Worm (Caenorhabditis elegans) whole organism, L3 larva: ENCODE data around the gene nhr-214.

Experiments used
- R02D3.7 ChIP-seq: fragments of 150-350 bp; optimal IDR thresholded peaks from 2 replicates; lab custom pipeline; 2014; ENCODE audit warnings: missing biosample characterization, missing genetic modification characterization
- ceh-16 ChIP-seq: sonication (generic microtip); optimal IDR thresholded peaks from 2 replicates; lab custom pipeline; 2017; ENCODE audit warnings: missing biosample characterization, missing genetic modification characterization
- ceh-28 ChIP-seq: fragments of 150-350 bp; optimal IDR thresholded peaks from 2 replicates; lab custom pipeline; 2014; ENCODE audit warnings: missing biosample characterization, missing genetic modification reagents, missing genetic modification characterization
- egl-5 ChIP-seq: fragments of 150-350 bp; optimal IDR thresholded peaks from 2 replicates; lab custom pipeline; 2017; ENCODE audit warnings: missing biosample characterization, missing genetic modification reagents, missing genetic modification characterization, inconsistent platforms
- elt-1 ChIP-seq: fragments of 150-350 bp; optimal IDR thresholded peaks from 2 replicates; lab custom pipeline; 2014; ENCODE audit warnings: missing biosample characterization, missing genetic modification characterization
- elt-3 ChIP-seq, 3 experiments: fragments of 150-350 bp in 1 of 3; sonication (generic microtip) in 2 of 3; optimal IDR thresholded peaks; 2 replicates in 2 of 3; 4 replicates in 1 of 3; lab custom pipeline; 2014 to 2017; ENCODE audit warnings: missing biosample characterization in 3 of 3, missing genetic modification characterization in 3 of 3
- eor-1 ChIP-seq, 2 experiments: fragments of 150-350 bp; optimal IDR thresholded peaks; 2 replicates each; lab custom pipeline; 2014 to 2018; ENCODE audit warnings: missing biosample characterization in 2 of 2, missing genetic modification characterization in 2 of 2
- fkh-10 ChIP-seq: sonication (generic microtip); optimal IDR thresholded peaks from 2 replicates; lab custom pipeline; 2017; ENCODE audit warnings: missing biosample characterization, missing genetic modification reagents, missing genetic modification characterization
- fkh-2 ChIP-seq: fragments of 150-350 bp; optimal IDR thresholded peaks from 2 replicates; lab custom pipeline; 2014; ENCODE audit warnings: missing biosample characterization, missing genetic modification reagents, missing genetic modification characterization
- fos-1 ChIP-seq: fragments of 150-350 bp; optimal IDR thresholded peaks from 2 replicates; lab custom pipeline; 2014; ENCODE audit warnings: missing biosample characterization, missing genetic modification characterization
- jun-1 ChIP-seq: fragments of 150-350 bp; optimal IDR thresholded peaks from 2 replicates; lab custom pipeline; 2014; ENCODE audit warnings: missing biosample characterization, missing genetic modification reagents, missing genetic modification characterization
- lin-15B ChIP-seq: fragments of 150-350 bp; optimal IDR thresholded peaks from 2 replicates; lab custom pipeline; 2014; ENCODE audit warnings: missing biosample characterization, missing genetic modification characterization
- mdl-1 ChIP-seq: fragments of 150-350 bp; optimal IDR thresholded peaks from 2 replicates; lab custom pipeline; 2014; ENCODE audit warnings: missing biosample characterization, missing genetic modification characterization
- mml-1 ChIP-seq: fragments of 150-350 bp; sonication (generic microtip); optimal IDR thresholded peaks from 3 replicates; lab custom pipeline; 2014; ENCODE audit warnings: missing biosample characterization, missing genetic modification characterization
- nfya-1 ChIP-seq: sonication (generic microtip); optimal IDR thresholded peaks from 2 replicates; lab custom pipeline; 2017; ENCODE audit warnings: missing genetic modification characterization, mild to moderate bottlenecking, missing compliant biosample characterization, antibody characterized with exemption, moderate library complexity; ENCODE audit not compliant: insufficient read depth
- nhr-11 ChIP-seq: fragments of 150-350 bp; optimal IDR thresholded peaks from 2 replicates; lab custom pipeline; 2014; ENCODE audit warnings: missing biosample characterization, missing genetic modification characterization
- nhr-12 ChIP-seq: fragments of 150-350 bp; optimal IDR thresholded peaks from 2 replicates; lab custom pipeline; 2014; ENCODE audit warnings: missing biosample characterization, missing genetic modification characterization
- nhr-237 ChIP-seq: fragments of 150-350 bp; optimal IDR thresholded peaks from 2 replicates; lab custom pipeline; 2014; ENCODE audit warnings: missing biosample characterization, missing genetic modification characterization
- nhr-76 ChIP-seq: fragments of 150-350 bp; sonication (generic microtip); optimal IDR thresholded peaks from 5 replicates; lab custom pipeline; 2014; ENCODE audit warnings: missing biosample characterization, missing genetic modification characterization
- nhr-77 ChIP-seq: fragments of 150-350 bp; optimal IDR thresholded peaks from 2 replicates; lab custom pipeline; 2014; ENCODE audit warnings: missing biosample characterization, missing genetic modification characterization
- pha-4 ChIP-seq: fragments of 150-350 bp; optimal IDR thresholded peaks from 2 replicates; lab custom pipeline; 2014; ENCODE audit warnings: missing biosample characterization, missing genetic modification reagents, missing genetic modification characterization
- skn-1 ChIP-seq: fragments of 150-350 bp; optimal IDR thresholded peaks from 2 replicates; lab custom pipeline; 2014; ENCODE audit warnings: missing biosample characterization, missing genetic modification characterization
- snpc-4 ChIP-seq: fragments of 150-350 bp; optimal IDR thresholded peaks from 2 replicates; lab custom pipeline; 2014; ENCODE audit warnings: missing biosample characterization, missing genetic modification characterization
- tbx-2 ChIP-seq: sonication (generic microtip); optimal IDR thresholded peaks from 2 replicates; lab custom pipeline; 2016; ENCODE audit warnings: mild to moderate bottlenecking, missing genetic modification characterization, missing compliant biosample characterization
- unc-62 ChIP-seq: fragments of 150-350 bp; sonication (generic microtip); optimal IDR thresholded peaks from 4 replicates; lab custom pipeline; 2014; ENCODE audit warnings: missing biosample characterization, missing genetic modification reagents, missing genetic modification characterization
- zag-1 ChIP-seq: fragments of 150-350 bp; optimal IDR thresholded peaks from 2 replicates; lab custom pipeline; 2014; ENCODE audit warnings: missing biosample characterization, missing genetic modification characterization
- ztf-11 ChIP-seq: fragments of 150-350 bp; optimal IDR thresholded peaks from 2 replicates; lab custom pipeline; 2014; ENCODE audit warnings: missing biosample characterization, missing genetic modification characterization

nhr-214 gene

DNA sequence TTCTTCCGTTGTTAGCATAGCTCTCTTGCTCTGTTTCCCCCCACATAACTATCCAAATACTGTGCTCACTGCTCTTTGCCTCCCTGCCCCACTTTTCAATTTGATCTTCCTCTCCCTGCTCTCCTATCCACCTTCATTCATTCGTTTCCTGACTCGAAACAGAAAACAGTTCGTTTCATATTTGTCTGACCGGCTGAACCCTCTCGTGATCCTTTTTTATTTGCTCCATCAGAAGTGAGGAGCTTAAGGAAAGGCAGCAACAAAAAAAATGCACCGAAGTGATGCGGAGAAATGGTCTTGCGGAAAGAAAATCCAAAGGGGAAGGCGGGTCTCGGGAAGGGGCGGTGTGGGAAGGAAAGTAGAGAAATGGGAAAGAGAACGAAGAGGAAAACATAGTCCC is 19.6 kb upstream of the nhr-214 start:
- no peak for TF ChIP-seq R02D3.7 (tag; lab: Kevin White, UChicago)
- peak; percentile 67 for TF ChIP-seq pha-4 (tag; lab: Kevin White, UChicago)

DNA sequence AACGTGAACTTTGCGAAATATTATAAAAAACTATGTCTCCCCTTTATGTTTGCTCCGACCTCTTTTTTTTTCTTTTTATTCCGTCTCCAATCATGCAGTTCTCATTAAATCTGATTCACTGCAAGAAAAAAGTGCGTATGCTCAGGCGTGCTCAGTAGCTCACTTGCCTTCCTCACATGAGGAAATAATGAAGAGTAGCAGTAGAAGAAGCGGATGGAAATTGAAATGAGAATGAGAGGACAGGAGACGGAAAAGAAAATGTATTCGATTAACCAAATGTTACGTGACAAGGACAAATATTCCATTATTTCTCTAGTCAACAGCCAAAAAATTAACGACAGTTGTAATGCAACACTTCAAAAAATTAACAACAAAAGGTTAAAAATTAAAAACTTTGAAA is 11.2 kb upstream of the nhr-214 start:
- peak; percentile 12 for TF ChIP-seq nfya-1 (tag; lab: Kevin White, UChicago)
- no peak for TF ChIP-seq unc-62
- no peak for TF ChIP-seq ceh-28 (tag; lab: Kevin White, UChicago)
- no peak for TF ChIP-seq nhr-77 (tag; lab: Kevin White, UChicago)
- no peak for TF ChIP-seq elt-3 (tag; optimal IDR thresholded peaks at IDR 0.05; lab: Kevin White, UChicago)
- no peak for TF ChIP-seq elt-1 (tag; lab: Kevin White, UChicago)
- no peak for TF ChIP-seq skn-1 (tag; lab: Kevin White, UChicago)

DNA sequence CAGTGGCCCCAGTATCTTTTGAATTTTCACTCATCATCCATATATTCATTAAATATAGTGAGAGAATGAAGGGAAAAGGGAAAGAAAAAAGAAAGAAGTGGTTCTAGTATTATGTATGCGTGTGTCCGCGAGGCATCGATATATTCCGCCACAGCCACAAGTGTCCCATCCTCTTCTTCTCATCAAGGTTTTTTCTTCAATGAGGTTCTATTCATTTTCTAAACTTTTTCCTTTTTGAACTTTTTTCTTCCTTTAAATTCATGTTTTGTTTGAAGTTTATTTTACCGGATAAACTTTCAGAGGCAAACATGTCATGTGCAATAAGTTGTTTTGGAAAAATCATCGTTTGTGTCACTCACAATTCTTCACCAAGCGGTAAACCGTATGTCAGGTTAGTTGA is 10.5 kb upstream of the nhr-214 start, which contains the start of gene rgs-2:
TSS of gene rgs-2 (plus strand) at position 301 of the 400 bp plus-strand sequence.
- no peak for TF ChIP-seq fkh-2 (tag; lab: Kevin White, UChicago)
- no peak for TF ChIP-seq fos-1 (tag; lab: Kevin White, UChicago)
- no peak for TF ChIP-seq nhr-11 (tag; lab: Kevin White, UChicago)
- no peak for TF ChIP-seq nfya-1 (tag; lab: Kevin White, UChicago)
- TF ChIP-seq jun-1 (tag; lab: Kevin White, UChicago) = no peak
- no peak for TF ChIP-seq fkh-10 (GFP tag; lab: Kevin White, UChicago)
- no peak for TF ChIP-seq zag-1 (tag; lab: Kevin White, UChicago)
- TF ChIP-seq nhr-237 (tag; lab: Kevin White, UChicago) = no peak
- TF ChIP-seq lin-15B (tag; lab: Kevin White, UChicago) = no peak
- TF ChIP-seq, all 47 proteins: peak for 0

DNA sequence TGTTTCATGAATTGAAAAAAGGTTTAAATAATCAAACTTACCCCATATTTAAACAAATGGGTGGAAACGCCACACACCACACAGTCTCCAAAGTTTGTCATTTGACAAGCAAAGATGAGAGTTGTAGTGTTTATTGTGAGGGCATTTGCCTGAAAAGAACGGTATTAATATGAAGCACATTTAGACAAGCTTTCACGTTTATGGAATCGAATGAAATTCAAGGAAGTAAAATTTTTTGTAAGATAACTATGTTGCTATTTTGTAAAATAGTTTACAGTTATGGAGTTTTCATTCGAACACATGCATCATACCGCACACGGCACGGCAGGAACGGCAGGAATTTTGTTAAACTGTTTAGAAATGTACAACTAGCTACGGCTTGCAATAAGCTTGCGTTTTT is 2.9 kb upstream of the nhr-214 start, which contains the start of gene nhr-272:
TSS of gene nhr-272 (minus strand) at position 101 of the 400 bp plus-strand sequence.
- TF ChIP-seq egl-5 (tag; lab: Kevin White, UChicago) (no peak), mml-1 (tag; lab: Kevin White, UChicago) (no peak)

DNA sequence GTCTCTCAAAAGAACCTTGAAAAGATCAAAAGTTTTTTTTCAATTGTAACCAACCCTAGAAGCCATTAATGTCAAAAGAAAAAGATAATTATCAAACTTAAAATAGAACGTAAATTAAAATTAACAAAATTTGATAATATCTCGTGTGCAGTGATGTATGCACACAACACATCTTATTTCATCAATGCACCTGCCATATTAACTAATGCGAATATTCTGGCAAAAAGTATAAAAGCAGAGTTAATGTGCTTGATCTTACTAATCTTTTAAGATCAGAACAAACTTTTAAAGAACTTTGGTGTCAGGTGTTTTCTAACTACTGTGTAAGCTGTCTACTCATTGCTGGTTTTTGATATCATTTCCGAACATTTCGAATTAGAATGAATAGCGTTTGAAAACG is 850 bp upstream of the nhr-214 start:
- TF ChIP-seq nhr-11 (tag; lab: Kevin White, UChicago) (no peak), mdl-1 (tag; lab: Kevin White, UChicago) (no peak), zag-1 (tag; lab: Kevin White, UChicago) (no peak), R02D3.7 (tag; lab: Kevin White, UChicago) (no peak), unc-62 (no peak), ceh-16 (tag; lab: Kevin White, UChicago) (no peak), nhr-12 (tag; lab: Kevin White, UChicago) (no peak), snpc-4 (tag; lab: Kevin White, UChicago) (no peak)

DNA sequence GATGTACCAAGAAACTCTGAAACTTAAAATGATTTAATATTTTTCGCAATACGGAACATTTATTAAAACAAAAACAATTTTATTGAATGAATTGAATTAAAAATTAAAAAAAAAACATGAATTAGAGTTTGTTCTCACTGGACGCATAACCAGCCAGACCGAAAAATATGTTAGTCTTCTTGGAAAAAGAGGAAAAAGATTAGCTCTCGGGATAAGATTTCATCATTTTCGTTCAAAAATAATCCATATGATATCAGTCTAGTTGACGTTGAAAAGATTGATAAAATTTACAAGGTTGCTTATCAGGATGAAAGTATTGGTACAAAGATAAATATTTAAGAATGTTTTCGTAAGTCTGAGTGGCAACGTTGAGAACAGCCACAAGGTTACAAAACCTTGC is 1.4 kb downstream of the nhr-214 start, which contains the start of gene nhr-26:
TSS of gene nhr-26 (minus strand) at position 10 of the 400 bp plus-strand sequence.
- TF ChIP-seq mdl-1 (tag; lab: Kevin White, UChicago) = no peak
- TF ChIP-seq eor-1 (tag; optimal IDR thresholded peaks at IDR 0.05; lab: Kevin White, UChicago) = no peak
- TF ChIP-seq nhr-76 = no peak
- no peak for TF ChIP-seq ztf-11 (tag; lab: Kevin White, UChicago)
- TF ChIP-seq, all 47 proteins: peak for 0

DNA sequence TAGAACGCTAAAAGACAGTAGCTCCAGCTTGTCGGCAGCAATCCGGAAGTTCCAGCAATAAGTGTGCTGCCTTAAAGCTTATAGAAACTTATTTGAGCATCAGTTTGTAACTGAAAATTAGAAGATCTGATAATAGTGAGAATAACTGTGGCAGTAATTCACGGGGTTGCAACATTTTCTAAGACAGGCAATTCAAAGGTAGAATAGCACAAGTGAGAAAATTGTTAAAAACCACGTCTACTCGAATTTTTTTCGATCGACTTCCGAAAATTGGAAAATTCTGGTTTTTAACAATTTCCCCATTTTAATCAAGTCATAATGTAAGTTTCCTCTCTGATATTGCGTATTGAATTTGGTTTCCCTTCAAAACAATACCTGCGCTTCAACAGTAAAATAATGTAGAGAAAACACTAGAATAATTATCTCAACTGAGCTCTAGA is 8.7 kb downstream of the nhr-214 start:
- TF ChIP-seq tbx-2 (tag; lab: Kevin White, UChicago) (peak; percentile 34), nfya-1 (tag; lab: Kevin White, UChicago) (peak; percentile 3), elt-1 (tag; lab: Kevin White, UChicago) (no peak)
